Fruit fly (Drosophila melanogaster): ENCODE data around the gene CG11911.
A peak's percentile ranks its signal among the peaks of the same experiment; 100 is the strongest.

CG11911 gene

dm6 chr2L:300877-301706 lies 20.0 kb downstream of the CG11911 start (continued):
- TF ChIP-seq CG34224 (GFP tag; IDR thresholded peaks at IDR 0.05; ENCODE audit: partially characterized antibody) (no peak), Ets97D (GFP tag; optimal IDR thresholded peaks at IDR 0.05) (no peak), sna (GFP tag; IDR thresholded peaks at IDR 0.05; ENCODE audit: partially characterized antibody) (no peak), CG5180 (GFP tag; optimal IDR thresholded peaks at IDR 0.05) (no peak), CG9609 (GFP tag; optimal IDR thresholded peaks at IDR 0.05) (no peak), nmo (GFP tag; optimal IDR thresholded peaks at IDR 0.05) (no peak), Spps (tag; optimal IDR thresholded peaks at IDR 0.05) (no peak), CG17802 (tag; optimal IDR thresholded peaks at IDR 0.05) (no peak), Fer2 (tag; optimal IDR thresholded peaks at IDR 0.05) (no peak), CG30020 (tag; optimal IDR thresholded peaks at IDR 0.05) (no peak), tll (GFP tag; optimal IDR thresholded peaks at IDR 0.05) (no peak), maf-S (GFP tag; optimal IDR thresholded peaks at IDR 0.05) (no peak), Bteb2 (GFP tag; optimal IDR thresholded peaks at IDR 0.05) (no peak), Dll (GFP tag; IDR thresholded peaks at IDR 0.05; ENCODE audit: partially characterized antibody) (no peak), CG12219 (GFP tag; optimal IDR thresholded peaks at IDR 0.05) (no peak), luna (GFP tag; optimal IDR thresholded peaks at IDR 0.05) (no peak), stc (GFP tag; IDR thresholded peaks at IDR 0.05) (no peak), dmrt99B (tag; optimal IDR thresholded peaks at IDR 0.05) (no peak), Bgb (GFP tag; IDR thresholded peaks at IDR 0.05; ENCODE audit: partially characterized antibody) (no peak), klu (GFP tag; IDR thresholded peaks at IDR 0.05) (no peak), CG32532 (GFP tag; IDR thresholded peaks at IDR 0.05) (no peak), CG10431 (GFP tag; optimal IDR thresholded peaks at IDR 0.05) (no peak), sug (tag; optimal IDR thresholded peaks at IDR 0.05) (peak; percentile 77), CG8089 (GFP tag; optimal IDR thresholded peaks at IDR 0.05) (no peak)

dm6 chr2L:300006-300405 lies 21.0 kb downstream of the CG11911 start:
- TF ChIP-seq Med (GFP tag) (peak; percentile 60), exex (tag; optimal IDR thresholded peaks at IDR 0.05) (peak; percentile 5), CG13287 (GFP tag; IDR thresholded peaks at IDR 0.05; ENCODE audit: partially characterized antibody) (no peak), lab (GFP tag; optimal IDR thresholded peaks at IDR 0.05) (peak; percentile 69), Pdp1 (GFP tag; optimal IDR thresholded peaks at IDR 0.05) (peak in 1 of 2 experiments; percentile 20)

dm6 chr2L:299038-299437 lies 22.0 kb downstream of the CG11911 start:
- no peak for TF ChIP-seq MBD-R2 (GFP tag; IDR thresholded peaks at IDR 0.05)
- TF ChIP-seq CG13624 (GFP tag; optimal IDR thresholded peaks at IDR 0.05): no peak
- peak; percentile 52 for TF ChIP-seq Med (GFP tag)

dm6 chr2L:298285-298644 lies 22.8 kb downstream of the CG11911 start:
- TF ChIP-seq crol (GFP tag; IDR thresholded peaks at IDR 0.05) (0 out of 2 replicates have a peak, but pooled peaks have one; percentile 52), CG1832 (GFP tag; optimal IDR thresholded peaks at IDR 0.05) (peak; percentile 91), CG10543 (GFP tag; optimal IDR thresholded peaks at IDR 0.05) (peak; percentile 63), jumu (GFP tag; optimal IDR thresholded peaks at IDR 0.05) (no peak), YL-1 (GFP tag; optimal IDR thresholded peaks at IDR 0.05) (no peak), exex (tag; optimal IDR thresholded peaks at IDR 0.05) (peak; percentile 1), CG17802 (tag; optimal IDR thresholded peaks at IDR 0.05) (no peak), HmgZ (tag; optimal IDR thresholded peaks at IDR 0.05) (no peak), Antp (GFP tag; optimal IDR thresholded peaks at IDR 0.05) (no peak), CG14710 (tag; optimal IDR thresholded peaks at IDR 0.05) (no peak), Deaf1 (tag; optimal IDR thresholded peaks at IDR 0.05) (peak; percentile 79), chm (GFP tag; IDR thresholded peaks at IDR 0.05) (0 out of 2 replicates have a peak, but pooled peaks have one; percentile 37), CG8290 (GFP tag; optimal IDR thresholded peaks at IDR 0.05) (no peak), CG8290 (tag; optimal IDR thresholded peaks at IDR 0.05) (peak in 1 of 2 experiments; percentile 48), slp2 (GFP tag; optimal IDR thresholded peaks at IDR 0.05) (no peak), scrt (GFP tag; optimal IDR thresholded peaks at IDR 0.05) (peak; percentile 3), zfh1 (GFP tag; IDR thresholded peaks at IDR 0.05) (peak; percentile 54; the same call in 1 of the 3 replicates)
